Worm (Caenorhabditis elegans): ENCODE results near the gene pcm-1.

ce11 chrV:5990383-5990782 lies 26.7 kb upstream of the pcm-1 start, which contains the start of gene fut-8:
- TF ChIP-seq nhr-11 (tag; optimal IDR thresholded peaks at IDR 0.05) (no peak), ZK546.5 (tag; optimal IDR thresholded peaks at IDR 0.05) (no peak), elt-1 (tag; optimal IDR thresholded peaks at IDR 0.05) (no peak), ztf-11 (tag; optimal IDR thresholded peaks at IDR 0.05) (no peak), zag-1 (tag; optimal IDR thresholded peaks at IDR 0.05) (no peak), ceh-82 (tag; optimal IDR thresholded peaks at IDR 0.05) (no peak), unc-62 (GFP tag; optimal IDR thresholded peaks at IDR 0.05) (no peak), F13H6.1 (tag; optimal IDR thresholded peaks at IDR 0.05) (no peak), unc-39 (tag; optimal IDR thresholded peaks at IDR 0.05) (no peak), nhr-77 (tag; optimal IDR thresholded peaks at IDR 0.05) (no peak), nhr-10 (tag; optimal IDR thresholded peaks at IDR 0.05) (no peak), blmp-1 (tag; optimal IDR thresholded peaks at IDR 0.05; ENCODE audit: insufficient read depth) (no peak), R02D3.7 (tag; optimal IDR thresholded peaks at IDR 0.05) (no peak), lin-11 (tag; optimal IDR thresholded peaks at IDR 0.05) (no peak)
